Worm (Caenorhabditis elegans): ENCODE results near the gene F52H3.6.

DNA sequence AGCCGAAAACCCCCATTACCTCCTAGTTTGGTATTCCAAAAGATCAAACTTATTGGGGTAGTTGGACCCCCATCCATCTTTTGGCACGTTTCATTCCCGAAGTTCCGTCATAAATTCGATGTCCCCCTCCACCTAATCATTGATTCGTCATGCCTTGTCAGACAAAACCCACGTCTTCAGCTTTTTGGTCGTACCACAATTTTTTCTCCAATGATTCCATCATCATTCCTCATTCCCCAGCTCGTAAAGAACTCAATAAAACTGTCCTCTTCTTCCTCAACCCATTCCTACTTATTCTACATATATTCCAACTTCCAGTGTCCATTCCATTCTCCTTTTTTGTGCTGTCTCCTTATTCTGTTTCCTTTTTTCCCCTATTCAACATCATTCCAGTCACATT is 20.3 kb upstream of the F52H3.6 start, which contains the start of gene flp-4:
- TF ChIP-seq sptf-1 (tag; optimal IDR thresholded peaks at IDR 0.05) (no peak), nhr-28 (tag; optimal IDR thresholded peaks at IDR 0.05) (no peak), pha-4 (tag; optimal IDR thresholded peaks at IDR 0.05) (no peak), lin-13 (tag; optimal IDR thresholded peaks at IDR 0.05) (no peak), ztf-11 (tag; optimal IDR thresholded peaks at IDR 0.05) (no peak), nhr-237 (tag; optimal IDR thresholded peaks at IDR 0.05) (no peak), M03D4.4 (tag; optimal IDR thresholded peaks at IDR 0.05) (no peak), mep-1 (tag; optimal IDR thresholded peaks at IDR 0.05) (no peak), nhr-12 (tag; optimal IDR thresholded peaks at IDR 0.05) (no peak), nhr-76 (tag; optimal IDR thresholded peaks at IDR 0.05) (no peak), ceh-43 (GFP tag; optimal IDR thresholded peaks at IDR 0.05) (no peak)

All from whole organism, mixed stage, embryonic.